Fruit fly (Drosophila melanogaster): ENCODE measurements around the gene Ten-a.

The Ten-a gene

dm6 chrX:12043398-12043797 lies at the start of gene Ten-a:
Gene Ten-a (plus strand): TSS chrX:12043698.
- TF ChIP-seq psq (optimal IDR thresholded peaks at IDR 0.05) (no peak), Sin3A (optimal IDR thresholded peaks at IDR 0.05) (no peak), ttk (optimal IDR thresholded peaks at IDR 0.05) (no peak), h (optimal IDR thresholded peaks at IDR 0.05) (no peak), Myc (optimal IDR thresholded peaks at IDR 0.05) (no peak)

- TF ChIP-seq Myc (optimal IDR thresholded peaks at IDR 0.05): no peak
- no peak for TF ChIP-seq psq (optimal IDR thresholded peaks at IDR 0.05)
- TF ChIP-seq h (optimal IDR thresholded peaks at IDR 0.05): no peak
- TF ChIP-seq ttk (optimal IDR thresholded peaks at IDR 0.05): no peak
- no peak for TF ChIP-seq insv (optimal IDR thresholded peaks at IDR 0.05)
- TF ChIP-seq Sin3A (optimal IDR thresholded peaks at IDR 0.05): no peak
These were observed 43.4 kb upstream of the Ten-a start for dm6 chrX:11999974-12000618.

- TF ChIP-seq psq (optimal IDR thresholded peaks at IDR 0.05) (no peak), Myc (optimal IDR thresholded peaks at IDR 0.05) (no peak), h (optimal IDR thresholded peaks at IDR 0.05) (no peak), ttk (optimal IDR thresholded peaks at IDR 0.05) (no peak), Sin3A (optimal IDR thresholded peaks at IDR 0.05) (no peak), insv (optimal IDR thresholded peaks at IDR 0.05) (no peak)
These were observed 42.5 kb upstream of the Ten-a start for dm6 chrX:12001005-12001404.

- TF ChIP-seq Sin3A (optimal IDR thresholded peaks at IDR 0.05) (no peak), Myc (optimal IDR thresholded peaks at IDR 0.05) (no peak), psq (optimal IDR thresholded peaks at IDR 0.05) (no peak), insv (optimal IDR thresholded peaks at IDR 0.05) (no peak), h (optimal IDR thresholded peaks at IDR 0.05) (no peak), ttk (optimal IDR thresholded peaks at IDR 0.05) (no peak)
These were observed 39.8 kb upstream of the Ten-a start, which contains the start of gene fw for dm6 chrX:12003437-12004394. Gene fw (minus strand): TSS chrX:12003914.

dm6 chrX:12004395-12004768 lies 39.1 kb upstream of the Ten-a start:
- TF ChIP-seq h (optimal IDR thresholded peaks at IDR 0.05) (no peak), insv (optimal IDR thresholded peaks at IDR 0.05) (no peak), Myc (optimal IDR thresholded peaks at IDR 0.05) (no peak), Sin3A (optimal IDR thresholded peaks at IDR 0.05) (no peak), psq (optimal IDR thresholded peaks at IDR 0.05) (no peak), ttk (optimal IDR thresholded peaks at IDR 0.05) (no peak)

- no peak for TF ChIP-seq Myc (optimal IDR thresholded peaks at IDR 0.05)
- no peak for TF ChIP-seq psq (optimal IDR thresholded peaks at IDR 0.05)
- no peak for TF ChIP-seq ttk (optimal IDR thresholded peaks at IDR 0.05)
- no peak for TF ChIP-seq insv (optimal IDR thresholded peaks at IDR 0.05)
- TF ChIP-seq Sin3A (optimal IDR thresholded peaks at IDR 0.05): no peak
- TF ChIP-seq h (optimal IDR thresholded peaks at IDR 0.05): no peak
These were observed 36.6 kb upstream of the Ten-a start, which contains the start of gene CG1806 for dm6 chrX:12006678-12007441. Gene CG1806 (plus strand): TSS chrX:12007176.

dm6 chrX:12007593-12007992 lies 35.9 kb upstream of the Ten-a start:
- no peak for TF ChIP-seq ttk (optimal IDR thresholded peaks at IDR 0.05)
- TF ChIP-seq h (optimal IDR thresholded peaks at IDR 0.05): no peak
- no peak for TF ChIP-seq insv (optimal IDR thresholded peaks at IDR 0.05)
- TF ChIP-seq psq (optimal IDR thresholded peaks at IDR 0.05): no peak
- no peak for TF ChIP-seq Sin3A (optimal IDR thresholded peaks at IDR 0.05)
- no peak for TF ChIP-seq Myc (optimal IDR thresholded peaks at IDR 0.05)

dm6 chrX:12012149-12013097 lies 31.1 kb upstream of the Ten-a start, which contains the start of the genes CG1492 and regucalcin:
Gene CG1492 (minus strand): TSS chrX:12012211.
Gene regucalcin (plus strand): TSS chrX:12012377.
- peak; percentile 41 for TF ChIP-seq psq (optimal IDR thresholded peaks at IDR 0.05)
- TF ChIP-seq Myc (optimal IDR thresholded peaks at IDR 0.05): no peak
- TF ChIP-seq h (optimal IDR thresholded peaks at IDR 0.05): no peak

- no peak for TF ChIP-seq insv (optimal IDR thresholded peaks at IDR 0.05)
- no peak for TF ChIP-seq ttk (optimal IDR thresholded peaks at IDR 0.05)
- TF ChIP-seq h (optimal IDR thresholded peaks at IDR 0.05): no peak
These were observed 30.4 kb upstream of the Ten-a start for dm6 chrX:12013098-12013493.

- TF ChIP-seq h (optimal IDR thresholded peaks at IDR 0.05) (no peak), Sin3A (optimal IDR thresholded peaks at IDR 0.05) (no peak), ttk (optimal IDR thresholded peaks at IDR 0.05) (no peak), psq (optimal IDR thresholded peaks at IDR 0.05) (no peak), insv (optimal IDR thresholded peaks at IDR 0.05) (no peak), Myc (optimal IDR thresholded peaks at IDR 0.05) (no peak)
These were observed 29.4 kb upstream of the Ten-a start for dm6 chrX:12014131-12014530.

Data from Kc167 (cell line).